Worm (Caenorhabditis elegans) whole organism, L3 larva: Measurements from ENCODE around the gene act-3.

Experiments
- aly-2 ChIP-seq: fragments of 150-350 bp; optimal IDR thresholded peaks from 2 replicates; lab custom pipeline; 2014; ENCODE audit warnings: missing biosample characterization, missing genetic modification characterization
- ceh-16 ChIP-seq: sonication (generic microtip); optimal IDR thresholded peaks from 2 replicates; lab custom pipeline; 2017; ENCODE audit warnings: missing biosample characterization, missing genetic modification characterization
- ceh-82 ChIP-seq: fragments of 150-350 bp; optimal IDR thresholded peaks from 2 replicates; lab custom pipeline; 2014; ENCODE audit warnings: missing biosample characterization, missing genetic modification characterization
- daf-12 ChIP-seq: fragments of 150-350 bp; optimal IDR thresholded peaks from 2 replicates; lab custom pipeline; 2014; ENCODE audit warnings: missing biosample characterization, missing genetic modification reagents, missing genetic modification characterization
- egl-5 ChIP-seq: fragments of 150-350 bp; optimal IDR thresholded peaks from 2 replicates; lab custom pipeline; 2017; ENCODE audit warnings: missing biosample characterization, missing genetic modification reagents, missing genetic modification characterization, inconsistent platforms
- eor-1 ChIP-seq, 2 experiments: fragments of 150-350 bp; optimal IDR thresholded peaks; 2 replicates each; lab custom pipeline; 2014 to 2018; ENCODE audit warnings: missing biosample characterization in 2 of 2, missing genetic modification characterization in 2 of 2
- fkh-10 ChIP-seq: sonication (generic microtip); optimal IDR thresholded peaks from 2 replicates; lab custom pipeline; 2017; ENCODE audit warnings: missing biosample characterization, missing genetic modification reagents, missing genetic modification characterization
- fkh-2 ChIP-seq: fragments of 150-350 bp; optimal IDR thresholded peaks from 2 replicates; lab custom pipeline; 2014; ENCODE audit warnings: missing biosample characterization, missing genetic modification reagents, missing genetic modification characterization
- fos-1 ChIP-seq: fragments of 150-350 bp; optimal IDR thresholded peaks from 2 replicates; lab custom pipeline; 2014; ENCODE audit warnings: missing biosample characterization, missing genetic modification characterization
- hmg-11 ChIP-seq: sonication (generic microtip); optimal IDR thresholded peaks from 2 replicates; lab custom pipeline; 2016; ENCODE audit warnings: missing genetic modification characterization, missing compliant biosample characterization
- jun-1 ChIP-seq: fragments of 150-350 bp; optimal IDR thresholded peaks from 2 replicates; lab custom pipeline; 2014; ENCODE audit warnings: missing biosample characterization, missing genetic modification reagents, missing genetic modification characterization
- lin-39 ChIP-seq: fragments of 150-350 bp; optimal IDR thresholded peaks from 2 replicates; lab custom pipeline; 2018; ENCODE audit warnings: missing biosample characterization, missing genetic modification reagents, missing genetic modification characterization
- mdl-1 ChIP-seq: fragments of 150-350 bp; optimal IDR thresholded peaks from 2 replicates; lab custom pipeline; 2014; ENCODE audit warnings: missing biosample characterization, missing genetic modification characterization
- mml-1 ChIP-seq: fragments of 150-350 bp; sonication (generic microtip); optimal IDR thresholded peaks from 3 replicates; lab custom pipeline; 2014; ENCODE audit warnings: missing biosample characterization, missing genetic modification characterization
- nfya-1 ChIP-seq: sonication (generic microtip); optimal IDR thresholded peaks from 2 replicates; lab custom pipeline; 2017; ENCODE audit warnings: missing genetic modification characterization, mild to moderate bottlenecking, missing compliant biosample characterization, antibody characterized with exemption, moderate library complexity; ENCODE audit not compliant: insufficient read depth
- nhr-11 ChIP-seq: fragments of 150-350 bp; optimal IDR thresholded peaks from 2 replicates; lab custom pipeline; 2014; ENCODE audit warnings: missing biosample characterization, missing genetic modification characterization
- nhr-12 ChIP-seq: fragments of 150-350 bp; optimal IDR thresholded peaks from 2 replicates; lab custom pipeline; 2014; ENCODE audit warnings: missing biosample characterization, missing genetic modification characterization
- nhr-28 ChIP-seq: fragments of 150-350 bp; optimal IDR thresholded peaks from 2 replicates; lab custom pipeline; 2014; ENCODE audit warnings: missing biosample characterization, missing genetic modification characterization
- nhr-67 ChIP-seq: fragments of 150-350 bp; optimal IDR thresholded peaks from 2 replicates; lab custom pipeline; 2014; ENCODE audit warnings: missing biosample characterization, missing genetic modification characterization
- nhr-77 ChIP-seq: fragments of 150-350 bp; optimal IDR thresholded peaks from 2 replicates; lab custom pipeline; 2014; ENCODE audit warnings: missing biosample characterization, missing genetic modification characterization
- pha-4 ChIP-seq: fragments of 150-350 bp; optimal IDR thresholded peaks from 2 replicates; lab custom pipeline; 2014; ENCODE audit warnings: missing biosample characterization, missing genetic modification reagents, missing genetic modification characterization
- pqm-1 ChIP-seq: fragments of 150-350 bp; optimal IDR thresholded peaks from 2 replicates; lab custom pipeline; 2017; ENCODE audit warnings: missing biosample characterization, missing genetic modification characterization, inconsistent platforms
- sea-2 ChIP-seq: fragments of 150-350 bp; sonication (generic microtip); optimal IDR thresholded peaks from 4 replicates; lab custom pipeline; 2014; ENCODE audit warnings: missing biosample characterization, missing genetic modification reagents, missing genetic modification characterization
- tbx-2 ChIP-seq: sonication (generic microtip); optimal IDR thresholded peaks from 2 replicates; lab custom pipeline; 2016; ENCODE audit warnings: mild to moderate bottlenecking, missing genetic modification characterization, missing compliant biosample characterization
- unc-62 ChIP-seq: fragments of 150-350 bp; sonication (generic microtip); optimal IDR thresholded peaks from 4 replicates; lab custom pipeline; 2014; ENCODE audit warnings: missing biosample characterization, missing genetic modification reagents, missing genetic modification characterization
- ztf-11 ChIP-seq: fragments of 150-350 bp; optimal IDR thresholded peaks from 2 replicates; lab custom pipeline; 2014; ENCODE audit warnings: missing biosample characterization, missing genetic modification characterization

The act-3 gene

DNA sequence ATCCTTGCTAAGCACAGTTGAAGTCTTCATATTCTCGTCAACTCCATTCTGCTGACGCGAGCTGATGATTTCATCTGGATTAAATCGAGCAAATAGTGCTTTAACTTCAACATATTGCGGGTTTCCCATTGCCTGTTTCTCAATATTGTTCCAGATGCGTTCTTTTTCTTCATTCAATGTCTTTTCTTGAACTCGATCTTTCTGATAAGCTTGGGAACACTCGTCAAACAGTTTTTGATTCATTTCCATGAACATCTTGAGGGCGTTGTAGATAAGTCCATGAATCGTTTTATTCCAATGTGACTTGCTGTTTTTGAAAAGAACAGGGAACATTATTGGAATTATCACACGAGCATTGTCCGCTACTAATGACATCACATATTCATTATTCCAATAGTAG lies 46.6 kb downstream of the act-3 start:
- TF ChIP-seq nfya-1 (no peak), daf-12 (tag; lab: Kevin White, UChicago) (no peak), nhr-67 (no peak), jun-1 (tag; lab: Kevin White, UChicago) (no peak), egl-5 (tag; lab: Kevin White, UChicago) (no peak), ceh-82 (tag; lab: Kevin White, UChicago) (no peak), unc-62 (GFP tag; lab: Kevin White, UChicago) (no peak), mdl-1 (no peak), hmg-11 (tag; lab: Kevin White, UChicago) (no peak), nhr-77 (tag; lab: Kevin White, UChicago) (no peak), nhr-28 (tag; lab: Kevin White, UChicago) (no peak), nhr-12 (no peak), lin-39 (no peak), pqm-1 (tag; lab: Kevin White, UChicago) (no peak)

ce11 chrV:11022817-11023216 lies 51.5 kb downstream of the act-3 start, which contains the start of the genes C13G3.12 and hot-6:
Gene C13G3.12, minus strand, starts transcription at chrV:11022917.
Gene hot-6, minus strand, starts transcription at chrV:11022937.
- no peak for TF ChIP-seq nhr-11 (tag; lab: Kevin White, UChicago)
- TF ChIP-seq fkh-10 (GFP tag; lab: Kevin White, UChicago): no peak
- TF ChIP-seq ztf-11 (tag; lab: Kevin White, UChicago): no peak
- TF ChIP-seq pha-4 (tag; lab: Kevin White, UChicago): no peak
- no peak for TF ChIP-seq tbx-2
- TF ChIP-seq fos-1: no peak
- no peak for TF ChIP-seq jun-1 (tag; lab: Kevin White, UChicago)
- TF ChIP-seq sea-2 (GFP tag; lab: Kevin White, UChicago): no peak
- no peak for TF ChIP-seq ceh-16 (tag; lab: Kevin White, UChicago)
- TF ChIP-seq fkh-2 (tag; lab: Kevin White, UChicago): no peak
- no peak for TF ChIP-seq nhr-67
- TF ChIP-seq nhr-12: no peak
- no peak for TF ChIP-seq aly-2
- TF ChIP-seq eor-1 (tag; optimal IDR thresholded peaks at IDR 0.05; lab: Kevin White, UChicago): no peak
- no peak for TF ChIP-seq ceh-82 (tag; lab: Kevin White, UChicago)
- TF ChIP-seq nhr-28 (tag; lab: Kevin White, UChicago): no peak
- TF ChIP-seq unc-62 (GFP tag; lab: Kevin White, UChicago): no peak
- no peak for TF ChIP-seq nfya-1
- no peak for TF ChIP-seq mml-1
- no peak for TF ChIP-seq lin-39
